Fruit fly (Drosophila melanogaster): ENCODE measurements around the gene CG5854.
A peak's percentile ranks its signal among the peaks of the same experiment; 100 is the strongest.

Gene CG5854

dm6 chr3R:23921701-23922501 is 11.8 kb upstream of the CG5854 start (continued):
- TF ChIP-seq CG10209 (GFP tag; optimal IDR thresholded peaks at IDR 0.05) (peak; percentile 48), Oaz (GFP tag; IDR thresholded peaks at IDR 0.05) (peak; percentile 38; the same call in 1 of the 2 replicates), dm (GFP tag; optimal IDR thresholded peaks at IDR 0.05) (no peak), Med (GFP tag) (peak; percentile 80), CG32532 (GFP tag; IDR thresholded peaks at IDR 0.05) (peak; percentile 61; the same call in 1 of the 2 replicates), zen2 (GFP tag; IDR thresholded peaks at IDR 0.05; ENCODE audit: partially characterized antibody) (no peak), CG6854 (GFP tag; optimal IDR thresholded peaks at IDR 0.05) (peak; percentile 16), row (GFP tag; IDR thresholded peaks at IDR 0.05) (peak; percentile 59; the same call in 2 of the 3 replicates), prd (optimal IDR thresholded peaks at IDR 0.05) (no peak), prd (GFP tag; IDR thresholded peaks at IDR 0.05) (peak; percentile 32; the same call in 1 of the 3 replicates), stc (GFP tag; IDR thresholded peaks at IDR 0.05) (peak; percentile 74), grau (tag; optimal IDR thresholded peaks at IDR 0.05) (peak; percentile 49), ase (GFP tag; IDR thresholded peaks at IDR 0.05) (0 out of 3 replicates have a peak, but pooled peaks have one; percentile 27), Tbp (GFP tag; optimal IDR thresholded peaks at IDR 0.05) (no peak), Rx (GFP tag; IDR thresholded peaks at IDR 0.05) (peak; percentile 56; the same call in 1 of the 2 replicates), ind (GFP tag; optimal IDR thresholded peaks at IDR 0.05) (peak; percentile 46), Lpt (GFP tag; optimal IDR thresholded peaks at IDR 0.05) (no peak), ttk (GFP tag; IDR thresholded peaks at IDR 0.05) (peak; percentile 53), zf30C (GFP tag; optimal IDR thresholded peaks at IDR 0.05) (peak; percentile 34), H15 (GFP tag; IDR thresholded peaks at IDR 0.05) (0 out of 3 replicates have a peak, but pooled peaks have one; percentile 33), gt (GFP tag; IDR thresholded peaks at IDR 0.05) (no peak), sqz (GFP tag; optimal IDR thresholded peaks at IDR 0.05) (peak; percentile 9), CG12769 (tag; optimal IDR thresholded peaks at IDR 0.05) (peak; percentile 87), slou (GFP tag; optimal IDR thresholded peaks at IDR 0.05) (no peak), CG15269 (tag; optimal IDR thresholded peaks at IDR 0.05) (peak; percentile 59), tup (GFP tag; optimal IDR thresholded peaks at IDR 0.05) (peak; percentile 12), CG13775 (GFP tag; optimal IDR thresholded peaks at IDR 0.05) (peak; percentile 10), CG12071 (GFP tag; optimal IDR thresholded peaks at IDR 0.05) (peak; percentile 52), wdn (GFP tag; IDR thresholded peaks at IDR 0.05) (0 out of 2 replicates have a peak, but pooled peaks have one; percentile 6), Taf1 (GFP tag; IDR thresholded peaks at IDR 0.05) (peak; percentile 43; the same call in 1 of the 2 replicates), tgo (GFP tag; IDR thresholded peaks at IDR 0.05) (peak; percentile 28; the same call in 1 of the 3 replicates), CG2712 (tag; optimal IDR thresholded peaks at IDR 0.05) (peak; percentile 31), CG2678 (tag; optimal IDR thresholded peaks at IDR 0.05) (peak; percentile 60), ranshi (GFP tag; IDR thresholded peaks at IDR 0.05) (peak; percentile 62; the same call in 1 of the 2 replicates), CG10147 (GFP tag; optimal IDR thresholded peaks at IDR 0.05) (no peak), CG10543 (GFP tag; optimal IDR thresholded peaks at IDR 0.05) (peak; percentile 93), CG2202 (tag; optimal IDR thresholded peaks at IDR 0.05) (no peak), CG11456 (GFP tag; IDR thresholded peaks at IDR 0.05) (0 out of 3 replicates have a peak, but pooled peaks have one; percentile 57), ato (GFP tag; IDR thresholded peaks at IDR 0.05; ENCODE audit: partially characterized antibody) (no peak; the same call in 1 of the 2 replicates), Nf-YA (GFP tag; IDR thresholded peaks at IDR 0.05) (0 out of 2 replicates have a peak, but pooled peaks have one; percentile 44), lov (optimal IDR thresholded peaks at IDR 0.05) (no peak), lov (GFP tag; IDR thresholded peaks at IDR 0.05) (peak; percentile 4; the same call in 1 of the 3 replicates), CG9437 (GFP tag; optimal IDR thresholded peaks at IDR 0.05) (no peak), gem (tag; optimal IDR thresholded peaks at IDR 0.05) (peak; percentile 75), psq (GFP tag; optimal IDR thresholded peaks at IDR 0.05) (no peak), pan (optimal IDR thresholded peaks at IDR 0.05) (no peak), pan (GFP tag; optimal IDR thresholded peaks at IDR 0.05 in 1 of 2, IDR thresholded peaks at IDR 0.05 in 1 of 2) (peak in 1 of 2 experiments; percentile 71), caup (GFP tag; optimal IDR thresholded peaks at IDR 0.05; ENCODE audit: severe bottlenecking) (no peak), shn (GFP tag; optimal IDR thresholded peaks at IDR 0.05) (peak; percentile 2)
